Worm (Caenorhabditis elegans) whole organism, L4 larva: ENCODE data around the gene D1054.19.

Experiments
- aha-1 ChIP-seq: fragments of 150-350 bp; peaks from one replicate; lab custom pipeline; 2014; ENCODE audit warnings: missing biosample characterization, missing genetic modification characterization
- dmd-6 ChIP-seq: fragments of 200-800 bp; sonication (Bioruptor generic); IDR thresholded peaks from 2 replicates; pipeline ENCODE4 v1.3.6; 2022; ENCODE audit warnings: missing genetic modification reagents, missing genetic modification characterization, missing compliant biosample characterization
- hlh-30 ChIP-seq: sonication (generic microtip); optimal IDR thresholded peaks from 2 replicates; lab custom pipeline; 2017; ENCODE audit warnings: antibody characterized with exemption, mild to moderate bottlenecking, missing genetic modification characterization, missing compliant biosample characterization; ENCODE audit not compliant: insufficient read depth
- lin-15B ChIP-seq: fragments of 150-350 bp; sonication (generic microtip); optimal IDR thresholded peaks from 3 replicates; lab custom pipeline; 2014; ENCODE audit warnings: missing biosample characterization, missing genetic modification characterization
- lsy-2 ChIP-seq, 2 experiments: fragments of 150-350 bp in 1 of 2; sonication (generic microtip) in 1 of 2; optimal IDR thresholded peaks; 2 replicates each; lab custom pipeline; 2014 to 2017; ENCODE audit warnings: missing biosample characterization in 2 of 2, missing genetic modification characterization in 2 of 2
- nhr-41 ChIP-seq: fragments of 200-800 bp; sonication (Bioruptor generic); IDR thresholded peaks from 2 replicates; pipeline ENCODE4 v1.3.6; 2022; ENCODE audit warnings: missing genetic modification reagents, missing genetic modification characterization, missing compliant biosample characterization
- nhr-77 ChIP-seq: fragments of 150-350 bp; optimal IDR thresholded peaks from 2 replicates; lab custom pipeline; 2014; ENCODE audit warnings: missing biosample characterization, missing genetic modification characterization
- unc-62 ChIP-seq, 3 experiments: fragments of 150-350 bp in 1 of 3; sonication (generic microtip); optimal IDR thresholded peaks in 2 of 3; peaks in 1 of 3; 1 replicate in 1 of 3; 2 replicates in 2 of 3; lab custom pipeline; 2014 to 2017; ENCODE audit warnings: missing biosample characterization in 3 of 3, missing genetic modification characterization in 3 of 3, missing genetic modification reagents in 3 of 3, missing genotype in 1 of 3

Gene D1054.19

ce11 chrV:10834682-10835219, 39.2 kb downstream of the D1054.19 start:
- TF ChIP-seq lsy-2 (tag; optimal IDR thresholded peaks at IDR 0.05; lab: Kevin White, UChicago) (peak in 1 of 2 experiments; percentile 1), lin-15B (no peak), hlh-30 (tag; lab: Kevin White, UChicago) (peak; percentile 28), aha-1 (tag; lab: Kevin White, UChicago) (peak; percentile 88), dmd-6 (GFP tag; lab: Robert Waterston, UW) (no peak)

ce11 chrV:10838204-10838603, 42.6 kb downstream of the D1054.19 start:
- TF ChIP-seq nhr-77 (tag; lab: Kevin White, UChicago) (no peak), unc-62 (GFP tag; optimal IDR thresholded peaks at IDR 0.05 in 1 of 2; lab: Kevin White, UChicago) (peak in 1 of 2 experiments; percentile 85), unc-62 (tag; optimal IDR thresholded peaks at IDR 0.05; lab: Kevin White, UChicago) (no peak), aha-1 (tag; lab: Kevin White, UChicago) (peak; percentile 8)

ce11 chrV:10839398-10839797, 43.8 kb downstream of the D1054.19 start:
- TF ChIP-seq lin-15B (no peak), nhr-41 (GFP tag; lab: Robert Waterston, UW) (no peak), unc-62 (GFP tag; optimal IDR thresholded peaks at IDR 0.05 in 1 of 2; lab: Kevin White, UChicago) (peak in 1 of 2 experiments; percentile 35), unc-62 (tag; optimal IDR thresholded peaks at IDR 0.05; lab: Kevin White, UChicago) (no peak)
